Worm (Caenorhabditis elegans): ENCODE measurements around the gene Y37E11AM.2.

ce11 chrIV:3733287-3733686 lies 8.0 kb upstream of the Y37E11AM.2 start:
- TF ChIP-seq nhr-11 (tag; optimal IDR thresholded peaks at IDR 0.05) (no peak), ZK546.5 (tag; optimal IDR thresholded peaks at IDR 0.05) (no peak)
